Worm (Caenorhabditis elegans): Measurements from ENCODE around the gene Y94H6A.5.
A peak's percentile ranks its signal among the peaks of the same experiment; 100 is the strongest.

DNA sequence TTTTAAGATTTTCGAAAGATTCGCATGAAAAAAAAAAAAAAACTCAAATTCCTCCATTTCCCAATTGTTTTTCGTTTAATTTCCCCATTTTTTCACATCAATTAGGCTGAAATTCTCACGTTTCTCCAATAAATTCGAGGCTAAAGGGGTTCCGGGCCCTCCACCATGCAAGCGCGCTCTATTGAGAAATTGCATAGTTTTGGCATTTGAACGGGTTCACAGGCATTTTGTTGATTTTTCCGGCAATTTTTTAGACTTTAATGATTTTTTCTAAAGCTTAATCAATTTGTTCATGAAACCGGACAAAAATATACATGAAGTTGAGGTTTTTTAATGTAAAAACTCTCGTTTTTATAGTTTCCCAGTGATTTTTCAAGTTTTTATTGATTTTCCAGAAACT is 37.6 kb downstream of the Y94H6A.5 start:
- TF ChIP-seq klf-2 (GFP tag; conservative IDR thresholded peaks at IDR 0.05) (no peak), ref-1 (GFP tag; conservative IDR thresholded peaks at IDR 0.05) (no peak), ztf-23 (GFP tag; IDR thresholded peaks at IDR 0.05) (peak; percentile 42; the same call in 1 of the 2 replicates), cog-1 (tag; optimal IDR thresholded peaks at IDR 0.05) (no peak), flt-1 (GFP tag; IDR thresholded peaks at IDR 0.05) (no peak), med-1 (GFP tag; optimal IDR thresholded peaks at IDR 0.05; ENCODE audit: insufficient read depth) (no peak), ztf-29 (GFP tag; IDR thresholded peaks at IDR 0.05) (no peak), T22C8.4 (GFP tag; IDR thresholded peaks at IDR 0.05) (no peak), tab-1 (GFP tag; IDR thresholded peaks at IDR 0.05) (no peak)

Measured in whole organism, midembryonic.